Fruit fly (Drosophila melanogaster) whole organism, prepupa: Measurements from ENCODE around the gene fon.

ENCODE experiments used
- Blimp-1 ChIP-seq: fragments of 200-800 bp; sonication (Bioruptor generic); optimal IDR thresholded peaks from 3 replicates; lab custom pipeline; 2017; ENCODE audit warnings: missing biosample characterization, missing genetic modification characterization, mild to moderate bottlenecking, moderate library complexity, missing genetic modification reagents
- CG10631 ChIP-seq: fragments of 200-800 bp; sonication (Bioruptor generic); optimal IDR thresholded peaks from 2 replicates; lab custom pipeline; 2016; ENCODE audit warnings: missing biosample characterization, missing genetic modification characterization
- CG10669 ChIP-seq: fragments of 200-800 bp; sonication (Bioruptor generic); optimal IDR thresholded peaks from 3 replicates; lab custom pipeline; 2018; ENCODE audit warnings: missing biosample characterization, mild to moderate bottlenecking, missing genetic modification characterization, moderate library complexity
- CG11762 ChIP-seq: fragments of 200-800 bp; sonication (Bioruptor generic); optimal IDR thresholded peaks from 3 replicates; lab custom pipeline; 2016; ENCODE audit warnings: missing biosample characterization, missing genetic modification characterization; ENCODE audit not compliant: insufficient read depth
- CG11902 ChIP-seq: fragments of 200-800 bp; sonication (Bioruptor generic); optimal IDR thresholded peaks from 3 replicates; lab custom pipeline; 2016; ENCODE audit warnings: missing biosample characterization, missing genetic modification characterization
- CG1621 ChIP-seq: fragments of 200-800 bp; sonication (Bioruptor generic); optimal IDR thresholded peaks from 3 replicates; lab custom pipeline; 2018; ENCODE audit warnings: missing biosample characterization, mild to moderate bottlenecking, missing genetic modification characterization
- CG16779 ChIP-seq: fragments of 200-800 bp; sonication (Bioruptor generic); optimal IDR thresholded peaks from 3 replicates; lab custom pipeline; 2017; ENCODE audit warnings: missing biosample characterization, mild to moderate bottlenecking, missing genetic modification characterization
- CG3032 ChIP-seq: fragments of 200-800 bp; optimal IDR thresholded peaks from 2 replicates; lab custom pipeline; 2019; ENCODE audit warnings: missing biosample characterization, mild to moderate bottlenecking, missing genetic modification characterization, moderate library complexity
- CG31627 ChIP-seq: fragments of 200-800 bp; sonication (Bioruptor generic); optimal IDR thresholded peaks from 3 replicates; lab custom pipeline; 2016; ENCODE audit warnings: missing biosample characterization, missing genetic modification characterization
- CG32006 ChIP-seq: fragments of 200-800 bp; sonication (Bioruptor generic); optimal IDR thresholded peaks from 3 replicates; lab custom pipeline; 2017; ENCODE audit warnings: missing biosample characterization, mild to moderate bottlenecking, missing genetic modification characterization
- CG4318 ChIP-seq: fragments of 200-800 bp; sonication (Bioruptor generic); optimal IDR thresholded peaks from 3 replicates; lab custom pipeline; 2017; ENCODE audit warnings: missing biosample characterization, mild to moderate bottlenecking, missing genetic modification characterization
- CG6163 ChIP-seq: fragments of 200-800 bp; sonication (Bioruptor generic); IDR thresholded peaks from 3 replicates; pipeline ENCODE4 v1.3.6; 2022; ENCODE audit warnings: missing biosample characterization, missing genetic modification characterization
- CG6276 ChIP-seq: fragments of 200-800 bp; sonication (Bioruptor generic); optimal IDR thresholded peaks from 2 replicates; lab custom pipeline; 2017; ENCODE audit warnings: missing biosample characterization, mild to moderate bottlenecking, missing genetic modification characterization
- CG6808 ChIP-seq: fragments of 200-800 bp; sonication (Bioruptor generic); optimal IDR thresholded peaks from 3 replicates; lab custom pipeline; 2017; ENCODE audit warnings: missing biosample characterization, missing genetic modification characterization, mild to moderate bottlenecking, moderate library complexity, missing genetic modification reagents
- CG6854 ChIP-seq: fragments of 200-800 bp; sonication (Bioruptor generic); optimal IDR thresholded peaks from 2 replicates; lab custom pipeline; 2017; ENCODE audit warnings: missing biosample characterization, mild to moderate bottlenecking, missing genetic modification characterization
- CG7368 ChIP-seq: fragments of 200-800 bp; sonication (Bioruptor generic); optimal IDR thresholded peaks from 3 replicates; lab custom pipeline; 2016; ENCODE audit warnings: missing biosample characterization, missing genetic modification characterization
- CG8119 ChIP-seq: fragments of 200-800 bp; sonication (Bioruptor generic); IDR thresholded peaks from 3 replicates; pipeline ENCODE4 v1.3.6; 2022; ENCODE audit warnings: missing biosample characterization, missing genetic modification characterization
- CG8319 ChIP-seq: fragments of 200-800 bp; sonication (Bioruptor generic); optimal IDR thresholded peaks from 3 replicates; lab custom pipeline; 2016; ENCODE audit warnings: missing biosample characterization, missing genetic modification characterization
- CG9139 ChIP-seq: fragments of 200-800 bp; sonication (Bioruptor generic); optimal IDR thresholded peaks from 3 replicates; lab custom pipeline; 2017; ENCODE audit warnings: missing biosample characterization, mild to moderate bottlenecking, missing genetic modification characterization
- Eip75B ChIP-seq: fragments of 200-800 bp; sonication (Bioruptor generic); optimal IDR thresholded peaks from 3 replicates; lab custom pipeline; 2016; ENCODE audit warnings: missing biosample characterization, missing genetic modification characterization
- Eip78C ChIP-seq: fragments of 200-800 bp; sonication (Bioruptor generic); peaks from one replicate; lab custom pipeline; 2016; ENCODE audit warnings: missing biosample characterization, missing genetic modification characterization
- Eip93F ChIP-seq: fragments of 200-800 bp; sonication (Bioruptor generic); optimal IDR thresholded peaks from 2 replicates; lab custom pipeline; 2016; ENCODE audit warnings: missing biosample characterization, mild to moderate bottlenecking, missing genetic modification characterization
- Ets96B ChIP-seq: fragments of 200-800 bp; optimal IDR thresholded peaks from 2 replicates; lab custom pipeline; 2019; ENCODE audit warnings: missing biosample characterization, mild to moderate bottlenecking, missing genetic modification characterization, moderate library complexity
- Gug ChIP-seq: fragments of 200-800 bp; sonication (Bioruptor generic); IDR thresholded peaks from 2 replicates; pipeline ENCODE4 v1.3.6; 2022; ENCODE audit warnings: missing biosample characterization, missing genetic modification characterization
- Hr38 ChIP-seq: sonication (Bioruptor generic); optimal IDR thresholded peaks from 2 replicates; lab custom pipeline; 2016; ENCODE audit warnings: missing biosample characterization, missing genetic modification characterization
- Hr39 ChIP-seq: fragments of 200-800 bp; sonication (Bioruptor generic); optimal IDR thresholded peaks from 2 replicates; lab custom pipeline; 2016; ENCODE audit warnings: missing biosample characterization, missing genetic modification characterization
- Hr4 ChIP-seq: fragments of 200-800 bp; sonication (Bioruptor generic); optimal IDR thresholded peaks from 3 replicates; lab custom pipeline; 2016; ENCODE audit warnings: missing biosample characterization, missing genetic modification characterization
- Lpt ChIP-seq: fragments of 200-800 bp; sonication (Bioruptor generic); optimal IDR thresholded peaks from 3 replicates; lab custom pipeline; 2016; ENCODE audit warnings: missing biosample characterization, missing genetic modification characterization
- Met ChIP-seq: fragments of 200-800 bp; sonication (Bioruptor generic); optimal IDR thresholded peaks from 3 replicates; lab custom pipeline; 2016; ENCODE audit warnings: missing biosample characterization, missing genetic modification characterization
- Smox ChIP-seq: fragments of 200-800 bp; sonication (Bioruptor generic); optimal IDR thresholded peaks from 3 replicates; lab custom pipeline; 2016; ENCODE audit warnings: missing biosample characterization, missing genetic modification characterization
- Sox102F ChIP-seq: fragments of 200-800 bp; sonication (Bioruptor generic); optimal IDR thresholded peaks from 2 replicates; lab custom pipeline; 2016; ENCODE audit warnings: missing biosample characterization, mild to moderate bottlenecking, missing genetic modification characterization
- Sox14 ChIP-seq: fragments of 200-800 bp; sonication (Bioruptor generic); optimal IDR thresholded peaks from 3 replicates; lab custom pipeline; 2016; ENCODE audit warnings: missing biosample characterization, missing genetic modification characterization
- Sox15 ChIP-seq: fragments of 200-800 bp; sonication (Bioruptor generic); optimal IDR thresholded peaks from 3 replicates; lab custom pipeline; 2016; ENCODE audit warnings: missing biosample characterization, missing genetic modification characterization
- acj6 ChIP-seq: fragments of 200-800 bp; sonication (Bioruptor generic); optimal IDR thresholded peaks from 3 replicates; lab custom pipeline; 2016; ENCODE audit warnings: missing biosample characterization, missing genetic modification characterization
- cyc ChIP-seq: fragments of 200-800 bp; sonication (Bioruptor generic); optimal IDR thresholded peaks from 3 replicates; lab custom pipeline; 2016; ENCODE audit warnings: missing biosample characterization, missing genetic modification characterization
- dac ChIP-seq: fragments of 200-800 bp; sonication (Bioruptor generic); optimal IDR thresholded peaks from 2 replicates; lab custom pipeline; 2017; ENCODE audit warnings: missing biosample characterization, mild to moderate bottlenecking, missing genetic modification characterization
- eg ChIP-seq: fragments of 200-800 bp; sonication (Bioruptor generic); IDR thresholded peaks from 3 replicates; pipeline ENCODE4 v1.3.6; 2022; ENCODE audit warnings: missing biosample characterization, missing genetic modification characterization
- fd59A ChIP-seq: fragments of 200-800 bp; sonication (Bioruptor generic); optimal IDR thresholded peaks from 2 replicates; lab custom pipeline; 2017; ENCODE audit warnings: missing biosample characterization, mild to moderate bottlenecking, missing genetic modification characterization, missing genetic modification reagents
- fd85E ChIP-seq: fragments of 200-800 bp; sonication (Bioruptor generic); optimal IDR thresholded peaks from 3 replicates; lab custom pipeline; 2016; ENCODE audit warnings: missing biosample characterization, missing genetic modification characterization
- fkh ChIP-seq: fragments of 200-800 bp; sonication (Bioruptor generic); optimal IDR thresholded peaks from 3 replicates; lab custom pipeline; 2017; ENCODE audit warnings: missing biosample characterization, mild to moderate bottlenecking, missing genetic modification characterization, moderate library complexity
- net ChIP-seq: fragments of 200-800 bp; sonication (Bioruptor generic); optimal IDR thresholded peaks from 3 replicates; lab custom pipeline; 2016; ENCODE audit warnings: missing biosample characterization, missing genetic modification characterization
- pdm3 ChIP-seq: fragments of 200-800 bp; sonication (Bioruptor generic); optimal IDR thresholded peaks from 3 replicates; lab custom pipeline; 2016; ENCODE audit warnings: missing biosample characterization, missing genetic modification characterization
- salr ChIP-seq, 2 experiments: fragments of 200-800 bp; sonication (Bioruptor generic); optimal IDR thresholded peaks; 3 replicates each; lab custom pipeline; 2016 to 2018; ENCODE audit warnings: missing biosample characterization in 2 of 2, missing genetic modification characterization in 2 of 2, mild to moderate bottlenecking in 1 of 2
- ss ChIP-seq, 2 experiments: fragments of 200-800 bp; sonication (Bioruptor generic); optimal IDR thresholded peaks; 2 replicates in 1 of 2; 3 replicates in 1 of 2; lab custom pipeline; 2017 to 2018; ENCODE audit warnings: mild to moderate bottlenecking in 2 of 2, missing biosample characterization in 2 of 2, missing genetic modification characterization in 2 of 2, moderate library complexity in 1 of 2
- topi ChIP-seq: fragments of 200-800 bp; sonication (Bioruptor generic); optimal IDR thresholded peaks from 3 replicates; lab custom pipeline; 2016; ENCODE audit warnings: missing biosample characterization, missing genetic modification characterization
- vri ChIP-seq: fragments of 200-800 bp; sonication (Bioruptor generic); optimal IDR thresholded peaks from 3 replicates; lab custom pipeline; 2016; ENCODE audit warnings: missing biosample characterization, mild to moderate bottlenecking, missing genetic modification characterization

fon gene

dm6 chr2L:19429731-19430130 lies 43.7 kb upstream of the fon start:
- TF ChIP-seq Sox15 (no peak), Blimp-1 (no peak), Eip78C (GFP tag; lab: Kevin White, UChicago) (peak; percentile 23)

DNA sequence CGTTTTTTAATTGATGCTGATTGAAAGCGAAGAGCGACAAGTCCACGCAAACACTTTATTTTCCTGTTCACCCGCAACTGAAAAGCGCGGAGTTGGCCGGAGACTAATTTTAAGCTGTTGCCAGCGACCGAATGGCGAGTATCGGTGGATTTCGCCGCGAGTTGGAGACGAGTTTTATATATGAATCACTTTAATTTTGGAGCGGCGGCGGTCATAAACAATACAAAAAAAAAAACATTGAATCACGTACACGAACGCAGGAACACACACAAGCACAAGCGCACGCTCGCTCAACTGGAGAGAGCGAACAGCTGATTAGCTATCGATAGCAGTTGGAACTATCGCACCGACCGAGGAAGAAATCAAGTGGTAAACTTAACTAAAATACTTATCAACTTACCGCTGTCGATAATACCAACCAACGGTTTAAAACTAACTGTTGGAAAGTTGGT lies 40.4 kb upstream of the fon start, which contains the start of gene Pax:
Gene Pax (minus strand): TSS at position 267 of the 452 bp plus-strand sequence.
- TF ChIP-seq CG6276 (GFP tag; lab: Kevin White, UChicago) (peak; percentile 16), Hr39 (GFP tag; lab: Kevin White, UChicago) (no peak), Gug (GFP tag; lab: Robert Waterston, UW) (no peak), fd59A (no peak), CG6854 (GFP tag; lab: Kevin White, UChicago) (peak; percentile 67), CG9139 (GFP tag; lab: Kevin White, UChicago) (peak; percentile 43), CG16779 (peak; percentile 43), Sox15 (no peak), CG8119 (GFP tag; lab: Robert Waterston, UW) (peak; percentile 60; the same call in 2 of the 3 replicates), CG6163 (GFP tag; lab: Robert Waterston, UW) (peak; percentile 77), CG6808 (GFP tag; lab: Kevin White, UChicago) (peak; percentile 41), Lpt (no peak), CG11902 (GFP tag; lab: Kevin White, UChicago) (no peak), Hr4 (GFP tag; lab: Kevin White, UChicago) (no peak), Eip75B (GFP tag; lab: Kevin White, UChicago) (peak; percentile 17), CG7368 (GFP tag; lab: Kevin White, UChicago) (peak; percentile 31), CG1621 (tag; lab: Kevin White, UChicago) (peak; percentile 9), eg (GFP tag; lab: Robert Waterston, UW) (peak; percentile 52; the same call in 1 of the 3 replicates), CG4318 (GFP tag; lab: Kevin White, UChicago) (no peak), CG3032 (no peak), ss (GFP tag; optimal IDR thresholded peaks at IDR 0.05; lab: Kevin White, UChicago) (peak; percentile 50 to 68), net (GFP tag; lab: Kevin White, UChicago) (peak; percentile 8), dac (no peak), Eip78C (GFP tag; lab: Kevin White, UChicago) (peak; percentile 77), Eip93F (GFP tag; lab: Kevin White, UChicago) (no peak), CG32006 (GFP tag; lab: Kevin White, UChicago) (no peak)

DNA sequence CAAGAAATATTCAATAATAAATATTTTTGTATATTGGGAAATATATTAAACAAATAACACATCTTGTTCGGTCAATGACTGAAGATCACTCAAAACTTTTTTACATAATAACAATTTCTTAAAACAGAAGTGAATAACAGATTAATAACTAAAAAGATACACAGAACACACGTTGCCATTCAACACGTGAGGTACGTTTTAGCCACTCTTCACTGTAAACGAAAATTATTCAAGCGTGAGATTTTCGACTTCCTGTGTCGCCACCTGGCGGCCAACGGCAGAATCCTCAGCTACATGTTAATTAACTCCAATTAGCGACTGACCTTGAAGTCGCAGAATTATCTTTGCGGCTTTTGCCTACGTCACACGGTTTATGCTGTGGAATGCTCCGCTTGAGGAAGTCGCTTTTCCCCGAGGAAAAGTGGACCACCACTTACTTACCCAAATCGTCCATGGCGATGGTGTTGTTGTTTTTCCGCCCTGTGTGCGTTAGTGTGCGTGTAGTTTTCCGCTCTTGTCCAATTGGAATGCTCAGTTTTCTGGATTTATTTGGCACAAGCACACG lies 39.8 kb upstream of the fon start:
- no peak for TF ChIP-seq CG6854 (GFP tag; lab: Kevin White, UChicago)
- peak; percentile 68 for TF ChIP-seq Hr39 (GFP tag; lab: Kevin White, UChicago)
- TF ChIP-seq topi (GFP tag; lab: Kevin White, UChicago), result peak; percentile 58
- TF ChIP-seq CG8319 (GFP tag; lab: Kevin White, UChicago), result peak; percentile 22
- peak; percentile 46 for TF ChIP-seq pdm3 (GFP tag; lab: Kevin White, UChicago)
- TF ChIP-seq Lpt, result no peak
- TF ChIP-seq Hr38 (GFP tag; lab: Kevin White, UChicago), result no peak
- TF ChIP-seq Hr4 (GFP tag; lab: Kevin White, UChicago), result peak; percentile 54
- no peak for TF ChIP-seq CG16779
- TF ChIP-seq salr (GFP tag; optimal IDR thresholded peaks at IDR 0.05; lab: Kevin White, UChicago), result peak in 1 of 2 experiments; percentile 11
- TF ChIP-seq Sox102F (GFP tag; lab: Kevin White, UChicago), result peak; percentile 35
- no peak for TF ChIP-seq Eip93F (GFP tag; lab: Kevin White, UChicago)
- peak; percentile 71 for TF ChIP-seq CG6163 (GFP tag; lab: Robert Waterston, UW)
- peak; percentile 86 for TF ChIP-seq Eip78C (GFP tag; lab: Kevin White, UChicago)
- TF ChIP-seq CG11902 (GFP tag; lab: Kevin White, UChicago), result peak; percentile 21
- peak; percentile 16 for TF ChIP-seq CG10631 (GFP tag; lab: Kevin White, UChicago)
- TF ChIP-seq vri, result peak; percentile 62
- peak; percentile 31 for TF ChIP-seq Sox14 (GFP tag; lab: Kevin White, UChicago)
- TF ChIP-seq Smox (GFP tag; lab: Kevin White, UChicago), result peak; percentile 68
- TF ChIP-seq cyc (GFP tag; lab: Kevin White, UChicago), result peak; percentile 53
- TF ChIP-seq CG10669 (GFP tag; lab: Kevin White, UChicago), result peak; percentile 50
- TF ChIP-seq CG1621 (tag; lab: Kevin White, UChicago), result peak; percentile 41
- TF ChIP-seq CG31627 (GFP tag; lab: Kevin White, UChicago), result peak; percentile 57
- TF ChIP-seq CG6808 (GFP tag; lab: Kevin White, UChicago), result peak; percentile 32
- peak; percentile 65 for TF ChIP-seq acj6 (GFP tag; lab: Kevin White, UChicago)
- TF ChIP-seq fd85E (GFP tag; lab: Kevin White, UChicago), result no peak
- TF ChIP-seq CG11762, result peak; percentile 28
- TF ChIP-seq Ets96B (tag; lab: Kevin White, UChicago), result peak; percentile 53
- TF ChIP-seq fkh (GFP tag; lab: Kevin White, UChicago), result no peak
- TF ChIP-seq Blimp-1, result no peak
- peak; percentile 67 for TF ChIP-seq Met (GFP tag; lab: Kevin White, UChicago)
